Fruit fly (Drosophila melanogaster): Measurements from ENCODE around the gene Spn77Bb.

Spn77Bb gene

DNA sequence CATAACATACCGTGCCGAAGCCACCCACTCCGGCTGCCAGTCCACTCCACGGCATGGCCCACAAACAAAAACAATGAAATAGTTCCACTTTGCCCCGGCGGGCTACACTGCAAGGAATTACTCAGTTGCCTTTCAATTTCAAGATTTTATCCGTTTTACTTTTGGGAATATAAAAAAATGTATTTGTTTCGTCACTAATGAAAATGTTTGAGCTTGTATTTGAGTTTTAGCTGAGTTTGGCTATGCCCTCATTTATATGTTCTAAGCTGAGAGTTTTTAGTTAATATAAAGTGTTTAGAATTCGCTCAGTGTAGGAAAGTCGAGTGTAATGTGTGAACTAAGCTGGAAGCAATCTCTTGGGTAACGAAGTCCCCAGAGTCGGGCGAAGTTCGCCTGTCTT is 44.1 kb upstream of the Spn77Bb start (continued):
- peak; percentile 19 for TF ChIP-seq CG10267 (tag; optimal IDR thresholded peaks at IDR 0.05)
- TF ChIP-seq CG8281 (tag; optimal IDR thresholded peaks at IDR 0.05): no peak
- TF ChIP-seq ranshi (GFP tag; IDR thresholded peaks at IDR 0.05): peak; percentile 54; the same call in 1 of the 2 replicates
- TF ChIP-seq Hr78 (GFP tag; optimal IDR thresholded peaks at IDR 0.05): peak in 1 of 2 experiments; percentile 25
- peak; percentile 60 for TF ChIP-seq dysf (GFP tag; IDR thresholded peaks at IDR 0.05)
- peak; percentile 30 for TF ChIP-seq tio (GFP tag; optimal IDR thresholded peaks at IDR 0.05)
- no peak for TF ChIP-seq danr (GFP tag; IDR thresholded peaks at IDR 0.05)
- TF ChIP-seq gsb-n (tag; optimal IDR thresholded peaks at IDR 0.05): no peak
- peak; percentile 1 for TF ChIP-seq NC2β (GFP tag; optimal IDR thresholded peaks at IDR 0.05)
- peak; percentile 33 for TF ChIP-seq CG13624 (GFP tag; optimal IDR thresholded peaks at IDR 0.05)
- TF ChIP-seq chinmo (GFP tag; IDR thresholded peaks at IDR 0.05; ENCODE audit: partially characterized antibody): no peak
- no peak for TF ChIP-seq exex (tag; optimal IDR thresholded peaks at IDR 0.05)
- TF ChIP-seq fd102C (GFP tag; optimal IDR thresholded peaks at IDR 0.05): no peak
- TF ChIP-seq btn (GFP tag; optimal IDR thresholded peaks at IDR 0.05): peak; percentile 18
- peak; percentile 6 for TF ChIP-seq ewg (GFP tag; optimal IDR thresholded peaks at IDR 0.05)
- TF ChIP-seq CG1024 (GFP tag; IDR thresholded peaks at IDR 0.05): peak; percentile 18; the same call in 1 of the 2 replicates
- TF ChIP-seq CG30020 (tag; optimal IDR thresholded peaks at IDR 0.05): no peak
- TF ChIP-seq Pdp1 (GFP tag; optimal IDR thresholded peaks at IDR 0.05): peak in 1 of 2 experiments; percentile 49
- peak; percentile 28 for TF ChIP-seq tin (GFP tag; optimal IDR thresholded peaks at IDR 0.05)
- TF ChIP-seq CG7372 (GFP tag; IDR thresholded peaks at IDR 0.05): no peak
- TF ChIP-seq Blimp-1 (GFP tag; optimal IDR thresholded peaks at IDR 0.05): peak; percentile 44
- TF ChIP-seq Asciz (GFP tag; optimal IDR thresholded peaks at IDR 0.05): peak; percentile 37
- no peak for TF ChIP-seq Tbp (GFP tag; optimal IDR thresholded peaks at IDR 0.05)
- peak; percentile 1 for TF ChIP-seq shn (GFP tag; optimal IDR thresholded peaks at IDR 0.05)
- peak; percentile 23 for TF ChIP-seq abd-A (tag; optimal IDR thresholded peaks at IDR 0.05)
- TF ChIP-seq CG2889 (GFP tag; IDR thresholded peaks at IDR 0.05): no peak
- peak; percentile 45 for TF ChIP-seq Ada2b (GFP tag; IDR thresholded peaks at IDR 0.05)
- peak; percentile 36 for TF ChIP-seq CG12769 (tag; optimal IDR thresholded peaks at IDR 0.05)
- TF ChIP-seq CG9817 (tag; optimal IDR thresholded peaks at IDR 0.05): peak; percentile 39
- TF ChIP-seq E2f1 (GFP tag; IDR thresholded peaks at IDR 0.05): peak; percentile 16; the same call in 1 of the 2 replicates
- TF ChIP-seq Xrp1 (GFP tag; IDR thresholded peaks at IDR 0.05): peak; percentile 39; the same call in 1 of the 2 replicates
- TF ChIP-seq gem (tag; optimal IDR thresholded peaks at IDR 0.05): peak; percentile 74
- no peak for TF ChIP-seq Hr39 (optimal IDR thresholded peaks at IDR 0.05)
- peak; percentile 25 for TF ChIP-seq CG13894 (tag; optimal IDR thresholded peaks at IDR 0.05)
- TF ChIP-seq HLHmδ (GFP tag; optimal IDR thresholded peaks at IDR 0.05): no peak
- TF ChIP-seq CG31441 (GFP tag; IDR thresholded peaks at IDR 0.05): peak; percentile 43; the same call in 1 of the 2 replicates
- TF ChIP-seq Rx (GFP tag; IDR thresholded peaks at IDR 0.05): no peak
- TF ChIP-seq C15 (GFP tag; IDR thresholded peaks at IDR 0.05): no peak
- TF ChIP-seq CG3281 (GFP tag; optimal IDR thresholded peaks at IDR 0.05): peak; percentile 41
- TF ChIP-seq org-1 (GFP tag; optimal IDR thresholded peaks at IDR 0.05): peak; percentile 20
- peak; percentile 48 for TF ChIP-seq CG9609 (GFP tag; optimal IDR thresholded peaks at IDR 0.05)
- peak; percentile 58 for TF ChIP-seq jumu (GFP tag; optimal IDR thresholded peaks at IDR 0.05)
- no peak for TF ChIP-seq sim (GFP tag; IDR thresholded peaks at IDR 0.05)
- 0 out of 3 replicates have a peak, but pooled peaks have one; percentile 15 for TF ChIP-seq sr (GFP tag; IDR thresholded peaks at IDR 0.05)
- no peak for TF ChIP-seq CG7786 (GFP tag; optimal IDR thresholded peaks at IDR 0.05)
- TF ChIP-seq slp2 (GFP tag; optimal IDR thresholded peaks at IDR 0.05): no peak
- peak; percentile 52 for TF ChIP-seq CG13424 (tag; optimal IDR thresholded peaks at IDR 0.05)
- no peak for TF ChIP-seq Trl (optimal IDR thresholded peaks at IDR 0.05)
- TF ChIP-seq Trl (GFP tag; optimal IDR thresholded peaks at IDR 0.05): peak; percentile 16
- TF ChIP-seq stc (GFP tag; IDR thresholded peaks at IDR 0.05): peak; percentile 50; the same call in 1 of the 2 replicates
- peak; percentile 0 for TF ChIP-seq az2 (GFP tag; optimal IDR thresholded peaks at IDR 0.05)
